Fruit fly (Drosophila melanogaster): Measurements from ENCODE around the gene CG3603.

CG3603 gene

dm6 chrX:2963790-2964335, 16.0 kb downstream of the CG3603 start:
- TF ChIP-seq jim (GFP tag; optimal IDR thresholded peaks at IDR 0.05) (no peak), pan (optimal IDR thresholded peaks at IDR 0.05) (no peak), dmrt93B (GFP tag; optimal IDR thresholded peaks at IDR 0.05) (no peak), dsf (GFP tag; optimal IDR thresholded peaks at IDR 0.05; ENCODE audit: borderline replicate concordance) (no peak), brk (GFP tag; optimal IDR thresholded peaks at IDR 0.05) (no peak), sage (GFP tag; optimal IDR thresholded peaks at IDR 0.05) (no peak), Abd-B (GFP tag; optimal IDR thresholded peaks at IDR 0.05) (no peak), ey (GFP tag; optimal IDR thresholded peaks at IDR 0.05) (no peak), Myc (optimal IDR thresholded peaks at IDR 0.05) (no peak), GATAd (GFP tag; optimal IDR thresholded peaks at IDR 0.05) (no peak), tai (GFP tag; optimal IDR thresholded peaks at IDR 0.05) (no peak), Mio (GFP tag; optimal IDR thresholded peaks at IDR 0.05) (no peak), OdsH (GFP tag; optimal IDR thresholded peaks at IDR 0.05) (no peak), Jra (GFP tag; optimal IDR thresholded peaks at IDR 0.05) (no peak), lola (GFP tag; optimal IDR thresholded peaks at IDR 0.05) (no peak), usp (GFP tag; optimal IDR thresholded peaks at IDR 0.05) (no peak), h (GFP tag; optimal IDR thresholded peaks at IDR 0.05) (no peak), Dfd (GFP tag; optimal IDR thresholded peaks at IDR 0.05) (no peak), HLH106 (tag; optimal IDR thresholded peaks at IDR 0.05) (no peak)

- TF ChIP-seq jim (GFP tag; optimal IDR thresholded peaks at IDR 0.05) (peak; percentile 55), Rel (GFP tag; optimal IDR thresholded peaks at IDR 0.05) (no peak), Rel (tag; optimal IDR thresholded peaks at IDR 0.05) (no peak), Vsx2 (GFP tag; optimal IDR thresholded peaks at IDR 0.05; ENCODE audit: partially characterized antibody) (peak; percentile 65), psq (GFP tag; optimal IDR thresholded peaks at IDR 0.05) (peak; percentile 50), br (GFP tag; optimal IDR thresholded peaks at IDR 0.05) (peak; percentile 11), lola (GFP tag; optimal IDR thresholded peaks at IDR 0.05) (no peak), fru (GFP tag; optimal IDR thresholded peaks at IDR 0.05) (peak; percentile 1), Sp1 (GFP tag; optimal IDR thresholded peaks at IDR 0.05) (peak; percentile 27), h (GFP tag; optimal IDR thresholded peaks at IDR 0.05) (peak; percentile 3)
These were observed 16.9 kb downstream of the CG3603 start for dm6 chrX:2964678-2965231.

- TF ChIP-seq Hnf4 (GFP tag; optimal IDR thresholded peaks at IDR 0.05) = no peak
- no peak for TF ChIP-seq OdsH (GFP tag; optimal IDR thresholded peaks at IDR 0.05)
- TF ChIP-seq dmrt93B (GFP tag; optimal IDR thresholded peaks at IDR 0.05) = no peak
- TF ChIP-seq HLH106 (tag; optimal IDR thresholded peaks at IDR 0.05) = no peak
- TF ChIP-seq Dfd (GFP tag; optimal IDR thresholded peaks at IDR 0.05) = no peak
- TF ChIP-seq sv (GFP tag; optimal IDR thresholded peaks at IDR 0.05) = no peak
- no peak for TF ChIP-seq fru (GFP tag; optimal IDR thresholded peaks at IDR 0.05)
- TF ChIP-seq woc (GFP tag; optimal IDR thresholded peaks at IDR 0.05) = no peak
These were observed 21.2 kb downstream of the CG3603 start for dm6 chrX:2969039-2969438.

- TF ChIP-seq Vsx2 (GFP tag; optimal IDR thresholded peaks at IDR 0.05; ENCODE audit: partially characterized antibody) (no peak), GATAd (GFP tag; optimal IDR thresholded peaks at IDR 0.05) (no peak), jim (GFP tag; optimal IDR thresholded peaks at IDR 0.05) (no peak), dmrt93B (GFP tag; optimal IDR thresholded peaks at IDR 0.05) (no peak), Sp1 (GFP tag; optimal IDR thresholded peaks at IDR 0.05) (no peak)
These were observed 25.8 kb downstream of the CG3603 start, which contains the start of gene rst for dm6 chrX:2973593-2973992. Gene rst, minus strand, starts transcription at chrX:2973834.

dm6 chrX:2977857-2978473, 30.1 kb downstream of the CG3603 start:
- TF ChIP-seq pan (optimal IDR thresholded peaks at IDR 0.05) = no peak
- no peak for TF ChIP-seq Rel (GFP tag; optimal IDR thresholded peaks at IDR 0.05)
- TF ChIP-seq Rel (tag; optimal IDR thresholded peaks at IDR 0.05) = no peak
- peak; percentile 5 for TF ChIP-seq woc (GFP tag; optimal IDR thresholded peaks at IDR 0.05)
- TF ChIP-seq Dfd (GFP tag; optimal IDR thresholded peaks at IDR 0.05) = no peak
- peak in 1 of 2 experiments; percentile 73 for TF ChIP-seq foxo (GFP tag; optimal IDR thresholded peaks at IDR 0.05)
- TF ChIP-seq Mio (GFP tag; optimal IDR thresholded peaks at IDR 0.05) = no peak
- TF ChIP-seq CG9705 (GFP tag; optimal IDR thresholded peaks at IDR 0.05) = no peak
- no peak for TF ChIP-seq Hr78 (GFP tag; optimal IDR thresholded peaks at IDR 0.05)
- TF ChIP-seq sv (GFP tag; optimal IDR thresholded peaks at IDR 0.05) = no peak
- no peak for TF ChIP-seq CG32264 (GFP tag; optimal IDR thresholded peaks at IDR 0.05)
- TF ChIP-seq brk (GFP tag; optimal IDR thresholded peaks at IDR 0.05) = no peak
- TF ChIP-seq rgr (GFP tag; optimal IDR thresholded peaks at IDR 0.05) = peak; percentile 55
- TF ChIP-seq dsf (GFP tag; optimal IDR thresholded peaks at IDR 0.05; ENCODE audit: borderline replicate concordance) = no peak
- TF ChIP-seq HLH106 (tag; optimal IDR thresholded peaks at IDR 0.05) = peak; percentile 36
- TF ChIP-seq Dif (GFP tag; optimal IDR thresholded peaks at IDR 0.05; ENCODE audit: partially characterized antibody) = no peak
- TF ChIP-seq Hr83 (GFP tag; optimal IDR thresholded peaks at IDR 0.05; ENCODE audit: poor library complexity, severe bottlenecking) = no peak
- TF ChIP-seq h (GFP tag; optimal IDR thresholded peaks at IDR 0.05) = peak; percentile 56
- no peak for TF ChIP-seq GATAd (GFP tag; optimal IDR thresholded peaks at IDR 0.05)
- peak; percentile 43 for TF ChIP-seq Sp1 (GFP tag; optimal IDR thresholded peaks at IDR 0.05)
- peak; percentile 73 for TF ChIP-seq fru (GFP tag; optimal IDR thresholded peaks at IDR 0.05)
- no peak for TF ChIP-seq Jra (GFP tag; optimal IDR thresholded peaks at IDR 0.05)
- peak; percentile 38 for TF ChIP-seq OdsH (GFP tag; optimal IDR thresholded peaks at IDR 0.05)
- TF ChIP-seq lola (GFP tag; optimal IDR thresholded peaks at IDR 0.05) = no peak
- TF ChIP-seq Vsx2 (GFP tag; optimal IDR thresholded peaks at IDR 0.05; ENCODE audit: partially characterized antibody) = no peak
- no peak for TF ChIP-seq N (GFP tag; optimal IDR thresholded peaks at IDR 0.05)
- no peak for TF ChIP-seq tai (GFP tag; optimal IDR thresholded peaks at IDR 0.05)
- TF ChIP-seq jim (GFP tag; optimal IDR thresholded peaks at IDR 0.05) = no peak
- TF ChIP-seq usp (GFP tag; optimal IDR thresholded peaks at IDR 0.05) = no peak
- peak; percentile 24 for TF ChIP-seq psq (GFP tag; optimal IDR thresholded peaks at IDR 0.05)
- peak; percentile 22 for TF ChIP-seq br (GFP tag; optimal IDR thresholded peaks at IDR 0.05)
